Worm (Caenorhabditis elegans) whole organism, mixed stage, embryonic: ENCODE measurements around the gene F46C5.1.

ENCODE experiments used
- M03D4.4 ChIP-seq: sonication (generic microtip); optimal IDR thresholded peaks from 2 replicates; lab custom pipeline; 2017; ENCODE audit warnings: mild to moderate bottlenecking, missing genetic modification characterization, missing compliant biosample characterization
- bed-3 ChIP-seq: fragments of 200-800 bp; sonication (Bioruptor generic); optimal IDR thresholded peaks from 3 replicates; lab custom pipeline; 2018; ENCODE audit warnings: mild to moderate bottlenecking, missing genetic modification characterization, moderate library complexity, missing compliant biosample characterization
- ceh-43 ChIP-seq: fragments of 200-800 bp; sonication (Bioruptor generic); optimal IDR thresholded peaks from 2 replicates; lab custom pipeline; 2018; ENCODE audit warnings: mild to moderate bottlenecking, missing genetic modification characterization, moderate library complexity, missing compliant biosample characterization
- ces-1 ChIP-seq: fragments of 150-350 bp; optimal IDR thresholded peaks from 2 replicates; lab custom pipeline; 2014; ENCODE audit warnings: missing biosample characterization, missing genetic modification reagents, missing genetic modification characterization
- cnd-1 ChIP-seq: fragments of 200-800 bp; sonication (Bioruptor generic); optimal IDR thresholded peaks from 2 replicates; lab custom pipeline; 2018; ENCODE audit warnings: mild to moderate bottlenecking, missing genetic modification characterization, missing compliant biosample characterization
- drap-1 ChIP-seq: fragments of 200-800 bp; sonication (Bioruptor generic); optimal IDR thresholded peaks from 3 replicates; lab custom pipeline; 2018; ENCODE audit warnings: mild to moderate bottlenecking, missing genetic modification characterization, missing compliant biosample characterization
- elt-1 ChIP-seq: sonication (generic microtip); optimal IDR thresholded peaks from 2 replicates; lab custom pipeline; 2017; ENCODE audit warnings: missing genetic modification characterization, mild to moderate bottlenecking, missing compliant biosample characterization, antibody characterized with exemption, moderate library complexity, borderline replicate concordance; ENCODE audit not compliant: insufficient read depth
- flh-1 ChIP-seq: fragments of 200-800 bp; sonication (Bioruptor generic); optimal IDR thresholded peaks from 2 replicates; lab custom pipeline; 2018; ENCODE audit warnings: mild to moderate bottlenecking, missing genetic modification characterization, moderate library complexity, missing compliant biosample characterization
- ham-2 ChIP-seq: fragments of 200-800 bp; sonication (Bioruptor generic); optimal IDR thresholded peaks from 2 replicates; lab custom pipeline; 2018; ENCODE audit warnings: mild to moderate bottlenecking, missing genetic modification characterization, missing compliant biosample characterization
- hlh-1 ChIP-seq: fragments of 150-350 bp; optimal IDR thresholded peaks from 2 replicates; lab custom pipeline; 2014; ENCODE audit warnings: missing biosample characterization, missing genetic modification reagents, missing genetic modification characterization
- lin-13 ChIP-seq: fragments of 150-350 bp; optimal IDR thresholded peaks from 2 replicates; lab custom pipeline; 2014; ENCODE audit warnings: missing biosample characterization, missing genetic modification characterization
- mep-1 ChIP-seq: fragments of 150-350 bp; optimal IDR thresholded peaks from 2 replicates; lab custom pipeline; 2017; ENCODE audit warnings: missing biosample characterization, missing genetic modification reagents, missing genetic modification characterization, inconsistent platforms
- nhr-12 ChIP-seq: fragments of 150-350 bp; optimal IDR thresholded peaks from 2 replicates; lab custom pipeline; 2014; ENCODE audit warnings: missing biosample characterization, missing genetic modification characterization
- nhr-2 ChIP-seq: fragments of 150-350 bp; optimal IDR thresholded peaks from 2 replicates; lab custom pipeline; 2014; ENCODE audit warnings: missing biosample characterization, missing genetic modification characterization
- nhr-237 ChIP-seq: fragments of 150-350 bp; optimal IDR thresholded peaks from 2 replicates; lab custom pipeline; 2014; ENCODE audit warnings: missing biosample characterization, missing genetic modification characterization
- nhr-28 ChIP-seq: fragments of 150-350 bp; optimal IDR thresholded peaks from 2 replicates; lab custom pipeline; 2014; ENCODE audit warnings: missing biosample characterization, missing genetic modification characterization
- nhr-76 ChIP-seq: sonication (generic microtip); optimal IDR thresholded peaks from 2 replicates; lab custom pipeline; 2017; ENCODE audit warnings: missing biosample characterization, missing genetic modification characterization
- sem-2 ChIP-seq: fragments of 200-800 bp; sonication (Bioruptor generic); optimal IDR thresholded peaks from 2 replicates; lab custom pipeline; 2018; ENCODE audit warnings: mild to moderate bottlenecking, missing genetic modification characterization, missing compliant biosample characterization
- snpc-4 ChIP-seq: fragments of 150-350 bp; optimal IDR thresholded peaks from 2 replicates; lab custom pipeline; 2014; ENCODE audit warnings: missing biosample characterization, missing genetic modification characterization
- sptf-1 ChIP-seq: sonication (generic microtip); optimal IDR thresholded peaks from 2 replicates; lab custom pipeline; 2017; ENCODE audit warnings: mild to moderate bottlenecking, missing genetic modification characterization, moderate library complexity, missing compliant biosample characterization
- tbx-8 ChIP-seq: fragments of 200-800 bp; sonication (Bioruptor generic); optimal IDR thresholded peaks from 2 replicates; lab custom pipeline; 2018; ENCODE audit warnings: mild to moderate bottlenecking, missing genetic modification characterization, moderate library complexity, missing compliant biosample characterization
- unc-120 ChIP-seq: sonication (generic microtip); optimal IDR thresholded peaks from 2 replicates; lab custom pipeline; 2017; ENCODE audit warnings: missing genetic modification characterization, missing compliant biosample characterization; ENCODE audit not compliant: poor library complexity, severe bottlenecking
- unc-62 ChIP-seq: fragments of 150-350 bp; optimal IDR thresholded peaks from 2 replicates; lab custom pipeline; 2014; ENCODE audit warnings: missing biosample characterization, missing genetic modification reagents, missing genetic modification characterization
- ztf-11 ChIP-seq: fragments of 150-350 bp; optimal IDR thresholded peaks from 2 replicates; lab custom pipeline; 2014; ENCODE audit warnings: missing biosample characterization, missing genetic modification characterization

Gene F46C5.1

DNA sequence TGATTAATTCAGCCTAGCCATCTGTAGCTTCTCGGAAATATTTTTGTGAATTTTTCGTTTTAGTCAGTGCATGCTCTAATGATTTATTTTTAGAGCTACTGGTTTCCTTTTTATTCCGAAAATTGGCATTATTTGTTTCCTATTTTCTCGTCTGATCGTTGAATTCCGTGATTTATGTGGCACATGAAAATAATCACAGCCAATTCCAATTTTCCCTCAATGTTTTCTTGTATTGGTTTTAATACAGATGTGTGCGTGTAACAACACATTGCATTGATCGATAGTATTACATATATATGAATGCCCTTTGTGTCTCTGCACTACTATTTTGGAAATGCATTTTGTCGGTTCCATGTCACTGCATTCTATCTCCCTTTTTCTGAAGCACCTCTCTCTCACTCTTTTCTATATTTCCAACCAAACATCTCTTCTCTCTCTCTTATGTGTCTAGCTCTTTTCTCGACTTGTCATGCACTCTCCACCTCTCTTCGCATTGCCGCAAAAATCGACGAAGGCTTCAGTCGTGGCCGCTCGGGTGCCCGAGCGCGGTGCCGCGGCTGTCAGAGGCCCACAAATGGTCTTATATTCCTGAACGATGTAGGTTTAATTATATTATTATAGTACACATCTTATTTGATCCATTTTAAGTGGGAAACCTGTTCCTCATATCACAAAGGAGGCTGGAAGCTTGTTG, 36.6 kb downstream of the F46C5.1 start:
- TF ChIP-seq lin-13 (tag; lab: Kevin White, UChicago) (no peak), sptf-1 (tag; lab: Kevin White, UChicago) (no peak), drap-1 (GFP tag; lab: Kevin White, UChicago) (no peak), hlh-1 (no peak), sem-2 (GFP tag; lab: Kevin White, UChicago) (no peak), tbx-8 (GFP tag; lab: Kevin White, UChicago) (no peak), unc-120 (peak; percentile 60), ham-2 (GFP tag; lab: Kevin White, UChicago) (no peak), cnd-1 (tag; lab: Kevin White, UChicago) (no peak), M03D4.4 (tag; lab: Kevin White, UChicago) (no peak), nhr-76 (tag; lab: Kevin White, UChicago) (no peak), nhr-28 (tag; lab: Kevin White, UChicago) (no peak), nhr-237 (no peak), flh-1 (GFP tag; lab: Kevin White, UChicago) (no peak), ces-1 (GFP tag; lab: Kevin White, UChicago) (peak; percentile 9), mep-1 (tag; lab: Kevin White, UChicago) (no peak), nhr-12 (tag; lab: Kevin White, UChicago) (no peak), elt-1 (tag; lab: Kevin White, UChicago) (no peak), unc-62 (GFP tag; lab: Kevin White, UChicago) (peak; percentile 2), ceh-43 (no peak), ztf-11 (tag; lab: Kevin White, UChicago) (no peak), bed-3 (GFP tag; lab: Kevin White, UChicago) (no peak)

- no peak for TF ChIP-seq nhr-28 (tag; lab: Kevin White, UChicago)
- TF ChIP-seq nhr-12 (tag; lab: Kevin White, UChicago), result no peak
- no peak for TF ChIP-seq cnd-1 (tag; lab: Kevin White, UChicago)
- TF ChIP-seq unc-62 (GFP tag; lab: Kevin White, UChicago), result peak; percentile 96
- TF ChIP-seq nhr-2, result no peak
- peak; percentile 64 for TF ChIP-seq unc-120
- TF ChIP-seq snpc-4, result no peak
- TF ChIP-seq hlh-1, result peak; percentile 71
Measured at ce11 chrII:8783451-8783967, 37.5 kb downstream of the F46C5.1 start, which contains the start of gene sgn-1. sgn-1 (minus strand) TSS chrII:8783670.

- no peak for TF ChIP-seq elt-1 (tag; lab: Kevin White, UChicago)
- TF ChIP-seq sem-2 (GFP tag; lab: Kevin White, UChicago), result no peak
Measured at ce11 chrII:8776504-8776903, 44.5 kb downstream of the F46C5.1 start.

DNA sequence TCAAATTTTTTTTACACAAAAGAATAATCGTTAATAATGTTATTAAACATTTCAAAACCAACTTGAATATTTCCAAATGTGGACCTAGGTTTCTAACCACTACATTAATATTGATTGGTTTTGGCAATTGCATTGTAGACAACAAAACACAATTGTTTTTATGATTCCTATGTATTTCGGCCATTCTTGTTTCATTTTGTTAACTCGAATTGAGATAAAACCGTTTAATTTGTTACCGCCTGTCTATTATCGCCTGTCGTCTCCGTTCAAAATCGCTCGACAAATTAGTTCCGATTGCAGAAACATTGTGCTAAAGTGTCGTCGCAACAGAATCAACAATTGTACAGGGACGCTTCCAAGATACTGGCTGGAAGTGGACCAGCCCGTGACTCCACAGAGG, 50.3 kb downstream of the F46C5.1 start, which contains the start of gene let-19:
let-19 (plus strand) TSS at position 301 of the 400 bp plus-strand sequence.
- TF ChIP-seq lin-13 (tag; lab: Kevin White, UChicago) (no peak), nhr-12 (tag; lab: Kevin White, UChicago) (no peak), nhr-28 (tag; lab: Kevin White, UChicago) (no peak), flh-1 (GFP tag; lab: Kevin White, UChicago) (no peak), cnd-1 (tag; lab: Kevin White, UChicago) (no peak), nhr-2 (no peak), mep-1 (tag; lab: Kevin White, UChicago) (no peak)
